Worm (Caenorhabditis elegans) whole organism, L3 larva: ENCODE results near the gene Y43F8B.17.

Experiments used
- ceh-9 ChIP-seq: sonication (generic microtip); optimal IDR thresholded peaks from 2 replicates; lab custom pipeline; 2018; ENCODE audit warnings: missing biosample characterization, missing genetic modification characterization
- mdl-1 ChIP-seq: fragments of 150-350 bp; optimal IDR thresholded peaks from 2 replicates; lab custom pipeline; 2014; ENCODE audit warnings: missing biosample characterization, missing genetic modification characterization
- nhr-11 ChIP-seq: fragments of 150-350 bp; optimal IDR thresholded peaks from 2 replicates; lab custom pipeline; 2014; ENCODE audit warnings: missing biosample characterization, missing genetic modification characterization
- nhr-12 ChIP-seq: fragments of 150-350 bp; optimal IDR thresholded peaks from 2 replicates; lab custom pipeline; 2014; ENCODE audit warnings: missing biosample characterization, missing genetic modification characterization
- snpc-4 ChIP-seq: fragments of 150-350 bp; optimal IDR thresholded peaks from 2 replicates; lab custom pipeline; 2014; ENCODE audit warnings: missing biosample characterization, missing genetic modification characterization
- unc-62 ChIP-seq: fragments of 150-350 bp; sonication (generic microtip); optimal IDR thresholded peaks from 4 replicates; lab custom pipeline; 2014; ENCODE audit warnings: missing biosample characterization, missing genetic modification reagents, missing genetic modification characterization
- ztf-4 ChIP-seq: fragments of 150-350 bp; optimal IDR thresholded peaks from 2 replicates; lab custom pipeline; 2014; ENCODE audit warnings: missing biosample characterization, missing genetic modification characterization

- TF ChIP-seq mdl-1 (no peak), nhr-12 (tag; lab: Kevin White, UChicago) (no peak), snpc-4 (no peak), nhr-11 (tag; lab: Kevin White, UChicago) (no peak), ztf-4 (no peak), unc-62 (GFP tag; lab: Kevin White, UChicago) (no peak), ceh-9 (tag; lab: Kevin White, UChicago) (no peak)
Observed at ce11 chrV:19512260-19512947, 27.9 kb downstream of the Y43F8B.17 start, which contains the start of gene Y43F8B.19.
